Fruit fly (Drosophila melanogaster) Kc167 (cell line): ENCODE measurements around the gene CG7742.

Experiments
- Myc ChIP-seq: fragments of >200 bp; optimal IDR thresholded peaks from 2 replicates; lab custom pipeline; 2017; ENCODE audit warnings: missing external identifiers
- Sin3A ChIP-seq: fragments of >200 bp; optimal IDR thresholded peaks from 2 replicates; lab custom pipeline; 2018; ENCODE audit warnings: missing external identifiers
- h ChIP-seq: fragments of >200 bp; optimal IDR thresholded peaks from 3 replicates; lab custom pipeline; 2018; ENCODE audit warnings: missing external identifiers
- insv ChIP-seq: fragments of >200 bp; optimal IDR thresholded peaks from 3 replicates; lab custom pipeline; 2018; ENCODE audit warnings: missing external identifiers
- psq ChIP-seq: fragments of >200 bp; optimal IDR thresholded peaks from 2 replicates; lab custom pipeline; 2017; ENCODE audit warnings: missing external identifiers
- ttk ChIP-seq: sonication (Bioruptor generic); optimal IDR thresholded peaks from 2 replicates; lab custom pipeline; 2017; ENCODE audit warnings: missing external identifiers

The CG7742 gene

dm6 chr2L:5214981-5215380, at the start of gene CG7742:
Gene CG7742 (minus strand): TSS chr2L:5215081.
- no peak for TF ChIP-seq psq
- no peak for TF ChIP-seq Myc
- TF ChIP-seq ttk (lab: Kevin White, UChicago), result no peak
- TF ChIP-seq insv (lab: Kevin White, UChicago), result no peak
- no peak for TF ChIP-seq h (lab: Kevin White, UChicago)
- no peak for TF ChIP-seq Sin3A (lab: Kevin White, UChicago)

DNA sequence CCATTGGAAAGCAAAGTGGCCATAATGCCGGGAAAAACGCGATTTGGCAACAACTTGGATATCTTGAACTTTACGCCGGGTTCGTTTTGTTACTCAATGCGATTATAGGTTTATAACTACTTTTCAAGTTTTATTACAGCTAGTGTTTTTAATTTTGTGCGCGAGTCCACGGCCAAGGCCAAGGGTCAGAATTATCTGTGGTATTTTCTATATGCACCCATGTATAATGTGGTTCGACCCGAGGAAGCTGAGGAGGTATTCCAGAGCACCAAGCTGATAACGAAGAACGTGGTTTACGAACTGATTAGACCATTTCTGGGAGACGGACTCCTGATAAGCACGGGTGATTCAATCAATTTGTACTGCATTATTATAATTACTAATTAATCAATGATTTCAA, 49.3 kb upstream of the CG7742 start:
- TF ChIP-seq ttk (lab: Kevin White, UChicago) (no peak), insv (lab: Kevin White, UChicago) (no peak), Sin3A (lab: Kevin White, UChicago) (no peak), Myc (no peak), h (lab: Kevin White, UChicago) (no peak), psq (no peak)

dm6 chr2L:5263343-5264051, 48.6 kb upstream of the CG7742 start, which contains the start of gene Cyp4ac1:
Gene Cyp4ac1 (plus strand): TSS chr2L:5264001.
- TF ChIP-seq h (lab: Kevin White, UChicago), result no peak
- no peak for TF ChIP-seq Myc
- TF ChIP-seq Sin3A (lab: Kevin White, UChicago), result no peak
- TF ChIP-seq ttk (lab: Kevin White, UChicago), result no peak
- TF ChIP-seq psq, result no peak
- TF ChIP-seq insv (lab: Kevin White, UChicago), result no peak

- TF ChIP-seq insv (lab: Kevin White, UChicago) (no peak), Myc (no peak), ttk (lab: Kevin White, UChicago) (no peak), h (lab: Kevin White, UChicago) (no peak), psq (no peak), Sin3A (lab: Kevin White, UChicago) (no peak)
Observed at dm6 chr2L:5261223-5261984, 46.5 kb upstream of the CG7742 start.

DNA sequence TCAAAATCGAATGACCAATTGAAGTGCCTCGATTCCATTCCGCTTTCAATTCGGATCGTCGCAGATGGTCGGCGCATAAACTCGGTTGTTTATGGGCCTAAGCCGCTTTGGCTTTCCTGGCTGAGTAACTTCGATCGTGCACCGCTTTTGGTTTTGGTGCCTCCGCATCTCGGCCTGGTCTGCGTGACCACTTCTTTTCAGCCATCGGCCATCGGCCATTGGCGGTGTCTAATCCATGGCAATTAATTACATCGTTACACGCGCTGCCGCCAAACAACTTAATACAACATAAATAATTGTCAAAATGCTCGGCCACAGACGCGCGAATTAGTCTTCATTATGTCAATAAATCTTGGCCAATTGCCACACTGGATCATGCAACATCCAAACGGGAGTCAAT, 45.4 kb upstream of the CG7742 start:
- TF ChIP-seq Sin3A (lab: Kevin White, UChicago), result no peak

DNA sequence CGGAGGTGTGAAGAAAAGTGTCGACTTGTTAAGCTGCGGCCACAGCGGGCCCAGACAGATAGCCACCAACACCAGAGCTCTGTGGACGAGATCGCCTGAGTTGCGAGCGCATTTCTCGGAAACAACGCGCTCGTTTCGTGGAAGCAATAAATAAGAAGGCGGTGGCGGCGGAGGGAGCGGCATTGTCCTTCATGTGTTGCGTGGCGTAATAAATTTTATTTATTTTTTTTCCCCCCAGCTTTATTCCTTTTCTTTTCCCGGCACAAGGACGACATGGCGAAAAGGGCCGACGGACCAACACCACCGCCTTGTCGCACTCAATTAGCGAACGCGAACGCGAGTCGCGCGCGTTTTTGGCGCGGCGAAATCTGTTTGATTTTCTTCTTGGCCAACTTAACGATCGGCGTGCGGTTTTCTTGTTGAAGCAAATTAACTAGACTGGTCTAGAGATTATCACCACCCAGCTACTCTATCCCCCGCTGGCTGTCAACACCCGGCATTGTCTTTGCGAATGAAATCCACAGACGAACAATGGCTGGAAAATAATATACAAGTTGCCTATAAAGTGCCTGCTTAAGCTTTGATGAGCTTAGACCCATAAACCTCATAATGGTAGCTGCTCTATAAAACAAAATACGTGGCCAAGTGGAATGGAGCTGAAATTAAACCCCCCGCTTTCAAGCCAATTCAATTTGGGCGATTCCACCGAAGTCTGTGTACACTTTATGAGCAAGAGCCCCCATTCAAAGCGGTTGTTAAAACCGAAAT, 44.4 kb upstream of the CG7742 start:
- no peak for TF ChIP-seq psq
- no peak for TF ChIP-seq ttk (lab: Kevin White, UChicago)
- TF ChIP-seq h (lab: Kevin White, UChicago), result no peak

DNA sequence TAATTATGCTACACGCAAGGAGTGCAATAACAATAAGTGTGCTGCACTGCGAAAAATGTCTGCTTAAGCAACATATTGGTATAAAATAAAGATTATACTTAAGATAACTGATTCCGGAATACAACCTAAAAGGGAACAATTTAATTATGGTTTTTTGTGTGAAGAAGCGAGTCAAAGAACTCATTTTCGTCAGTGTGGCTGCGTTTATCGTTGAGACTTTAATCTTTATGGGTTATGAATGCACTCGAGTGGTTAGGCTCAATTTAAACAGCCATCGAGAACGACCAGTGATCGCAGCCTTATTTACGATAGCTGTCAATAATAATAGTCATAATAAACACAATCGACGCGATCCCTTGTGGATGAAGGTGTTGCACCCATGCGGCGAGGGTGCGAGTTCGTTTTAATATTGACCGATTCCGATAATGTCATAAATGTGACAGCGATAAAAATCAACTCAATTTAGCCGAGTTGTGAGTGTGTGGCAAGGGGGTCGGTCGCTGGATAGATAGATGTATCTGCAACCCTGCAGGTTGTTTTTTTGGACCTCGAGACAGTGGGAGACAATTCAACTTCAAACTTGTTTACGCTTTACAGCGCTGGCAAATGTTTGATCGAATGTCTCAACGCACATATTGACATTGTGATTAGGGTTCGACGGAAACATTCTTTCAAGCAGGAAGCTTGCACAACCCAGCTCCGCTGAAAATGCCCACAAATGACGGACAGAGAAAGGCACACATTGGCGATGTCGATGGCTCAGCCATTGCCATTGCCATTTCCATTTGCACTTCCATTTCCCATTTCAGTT, 41.4 kb upstream of the CG7742 start:
- TF ChIP-seq h (lab: Kevin White, UChicago), result no peak
- no peak for TF ChIP-seq ttk (lab: Kevin White, UChicago)
- TF ChIP-seq Myc, result no peak
- TF ChIP-seq psq, result no peak
- TF ChIP-seq insv (lab: Kevin White, UChicago), result no peak
- no peak for TF ChIP-seq Sin3A (lab: Kevin White, UChicago)

- no peak for TF ChIP-seq insv (lab: Kevin White, UChicago)
- no peak for TF ChIP-seq h (lab: Kevin White, UChicago)
- TF ChIP-seq psq, result no peak
- no peak for TF ChIP-seq Myc
- no peak for TF ChIP-seq ttk (lab: Kevin White, UChicago)
- no peak for TF ChIP-seq Sin3A (lab: Kevin White, UChicago)
Observed at dm6 chr2L:5254105-5254711, 39.3 kb upstream of the CG7742 start.

DNA sequence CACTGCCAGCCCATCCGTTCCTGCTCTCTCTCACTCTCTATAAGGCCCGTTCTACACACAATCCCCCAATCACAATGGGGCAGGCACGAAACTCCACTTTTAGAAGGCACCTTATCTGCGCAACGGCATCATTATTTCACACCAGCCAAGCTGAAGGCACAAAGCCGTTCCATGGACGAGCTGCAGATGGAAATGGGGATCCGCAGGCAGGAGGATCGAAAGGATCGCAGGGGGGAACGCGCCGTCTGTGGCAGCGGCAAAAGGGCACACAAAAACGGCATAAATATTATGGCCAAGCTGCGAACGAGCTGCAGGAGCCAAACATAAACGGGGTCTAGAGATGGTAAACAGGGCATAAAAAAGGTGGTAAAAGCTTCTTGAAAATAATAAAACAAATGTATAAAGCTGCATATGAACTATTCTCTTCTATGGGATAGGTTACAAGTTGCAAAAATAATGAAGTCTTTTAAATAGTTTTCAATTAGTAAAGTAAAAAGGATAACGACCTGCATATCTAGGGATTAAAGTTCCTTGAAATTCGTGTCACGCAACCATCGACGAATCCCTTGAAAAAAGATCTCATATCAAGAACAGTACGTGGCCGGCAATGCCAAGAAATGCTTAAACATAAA, 37.6 kb upstream of the CG7742 start:
- no peak for TF ChIP-seq insv (lab: Kevin White, UChicago)
- no peak for TF ChIP-seq Sin3A (lab: Kevin White, UChicago)
- TF ChIP-seq h (lab: Kevin White, UChicago), result no peak
- no peak for TF ChIP-seq Myc
- no peak for TF ChIP-seq psq
- TF ChIP-seq ttk (lab: Kevin White, UChicago), result no peak

- TF ChIP-seq h (lab: Kevin White, UChicago), result no peak
- no peak for TF ChIP-seq Myc
- no peak for TF ChIP-seq insv (lab: Kevin White, UChicago)
- TF ChIP-seq ttk (lab: Kevin White, UChicago), result no peak
- TF ChIP-seq psq, result no peak
- no peak for TF ChIP-seq Sin3A (lab: Kevin White, UChicago)
Observed at dm6 chr2L:5251725-5252124, 36.8 kb upstream of the CG7742 start.

DNA sequence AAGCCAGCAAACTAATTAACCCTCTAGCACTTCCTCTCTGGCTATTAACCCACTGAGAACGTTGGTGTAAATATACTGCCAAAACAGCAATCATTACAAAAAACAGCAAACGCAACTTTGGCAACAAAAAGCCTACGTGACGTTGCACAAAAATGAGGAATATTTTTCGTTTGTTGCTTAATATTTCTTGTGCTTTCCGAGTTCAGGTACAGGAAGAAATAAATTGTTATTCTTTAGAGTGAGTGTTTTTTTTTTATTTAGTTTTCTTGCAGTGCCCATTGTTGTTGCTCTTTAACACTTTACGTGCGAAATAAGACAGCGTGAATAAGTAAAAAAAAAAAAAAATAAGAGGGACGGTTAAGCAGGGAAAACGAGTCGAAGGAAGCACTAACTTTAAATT, 36.3 kb upstream of the CG7742 start:
- TF ChIP-seq ttk (lab: Kevin White, UChicago) (no peak), Sin3A (lab: Kevin White, UChicago) (no peak), psq (no peak), h (lab: Kevin White, UChicago) (no peak), insv (lab: Kevin White, UChicago) (no peak), Myc (no peak)
